Worm (Caenorhabditis elegans) whole organism, L3 larva: ENCODE results near the gene Y43F8B.11.

Experiments used
- ceh-16 ChIP-seq: sonication (generic microtip); optimal IDR thresholded peaks from 2 replicates; lab custom pipeline; 2017; ENCODE audit warnings: missing biosample characterization, missing genetic modification characterization
- elt-2 ChIP-seq: sonication (generic microtip); optimal IDR thresholded peaks from 2 replicates; lab custom pipeline; 2016; ENCODE audit warnings: missing genetic modification reagents, mild to moderate bottlenecking, missing genetic modification characterization, missing compliant biosample characterization
- elt-3 ChIP-seq, 3 experiments: fragments of 150-350 bp in 1 of 3; sonication (generic microtip) in 2 of 3; optimal IDR thresholded peaks; 2 replicates in 2 of 3; 4 replicates in 1 of 3; lab custom pipeline; 2014 to 2017; ENCODE audit warnings: missing biosample characterization in 3 of 3, missing genetic modification characterization in 3 of 3
- mdl-1 ChIP-seq: fragments of 150-350 bp; optimal IDR thresholded peaks from 2 replicates; lab custom pipeline; 2014; ENCODE audit warnings: missing biosample characterization, missing genetic modification characterization
- nhr-77 ChIP-seq: fragments of 150-350 bp; optimal IDR thresholded peaks from 2 replicates; lab custom pipeline; 2014; ENCODE audit warnings: missing biosample characterization, missing genetic modification characterization
- pha-4 ChIP-seq: fragments of 150-350 bp; optimal IDR thresholded peaks from 2 replicates; lab custom pipeline; 2014; ENCODE audit warnings: missing biosample characterization, missing genetic modification reagents, missing genetic modification characterization
- snpc-4 ChIP-seq: fragments of 150-350 bp; optimal IDR thresholded peaks from 2 replicates; lab custom pipeline; 2014; ENCODE audit warnings: missing biosample characterization, missing genetic modification characterization
- unc-62 ChIP-seq: fragments of 150-350 bp; sonication (generic microtip); optimal IDR thresholded peaks from 4 replicates; lab custom pipeline; 2014; ENCODE audit warnings: missing biosample characterization, missing genetic modification reagents, missing genetic modification characterization

ce11 chrV:19428097-19428496, 42.4 kb upstream of the Y43F8B.11 start:
- TF ChIP-seq ceh-16 (tag; lab: Kevin White, UChicago), result no peak
- no peak for TF ChIP-seq elt-3 (tag; optimal IDR thresholded peaks at IDR 0.05; lab: Kevin White, UChicago)
- no peak for TF ChIP-seq unc-62
- TF ChIP-seq pha-4 (tag; lab: Kevin White, UChicago), result no peak
- TF ChIP-seq elt-2 (tag; lab: Kevin White, UChicago), result no peak
- no peak for TF ChIP-seq snpc-4 (tag; lab: Kevin White, UChicago)
- no peak for TF ChIP-seq nhr-77 (tag; lab: Kevin White, UChicago)
- no peak for TF ChIP-seq mdl-1
